Fruit fly (Drosophila melanogaster) whole organism, adult: ENCODE data around the gene Ir75c.

Experiments
- CG11617 ChIP-seq: fragments of 200-800 bp; sonication (Bioruptor generic); optimal IDR thresholded peaks from 2 replicates; lab custom pipeline; 2017; ENCODE audit warnings: mild to moderate bottlenecking, missing biosample characterization, missing genetic modification reagents, missing genetic modification characterization
- CG33017 ChIP-seq: fragments of 200-800 bp; sonication (Bioruptor generic); optimal IDR thresholded peaks from 2 replicates; lab custom pipeline; 2018; ENCODE audit warnings: missing biosample characterization, mild to moderate bottlenecking, missing genetic modification characterization, moderate library complexity
- CG7101 ChIP-seq: fragments of 200-800 bp; sonication (Bioruptor generic); optimal IDR thresholded peaks from 2 replicates; lab custom pipeline; 2018; ENCODE audit warnings: missing biosample characterization, mild to moderate bottlenecking, missing genetic modification characterization, moderate library complexity
- Crg-1 ChIP-seq: fragments of 200-800 bp; sonication (Bioruptor generic); optimal IDR thresholded peaks from 2 replicates; lab custom pipeline; 2016; ENCODE audit warnings: missing biosample characterization, missing genetic modification characterization
- Hr96 ChIP-seq: fragments of 200-800 bp; sonication (Bioruptor generic); optimal IDR thresholded peaks from 2 replicates; lab custom pipeline; 2016; ENCODE audit warnings: missing biosample characterization, missing genetic modification characterization
- Mnt ChIP-seq: fragments of 200-800 bp; sonication (Bioruptor generic); optimal IDR thresholded peaks from 2 replicates; lab custom pipeline; 2016; ENCODE audit warnings: missing biosample characterization, mild to moderate bottlenecking, missing genetic modification characterization
- bab1 ChIP-seq: fragments of 200-800 bp; sonication (Bioruptor generic); optimal IDR thresholded peaks from 3 replicates; lab custom pipeline; 2019; ENCODE audit warnings: missing biosample characterization, mild to moderate bottlenecking, missing genetic modification characterization, moderate library complexity
- kay ChIP-seq: fragments of 200-800 bp; sonication (Bioruptor generic); peaks from one replicate; lab custom pipeline; 2016; ENCODE audit warnings: missing biosample characterization, missing genetic modification characterization, borderline replicate concordance
- pad ChIP-seq: fragments of 200-800 bp; sonication (Bioruptor generic); optimal IDR thresholded peaks from 3 replicates; lab custom pipeline; 2017; ENCODE audit warnings: missing biosample characterization, missing genetic modification characterization, mild to moderate bottlenecking, moderate library complexity, missing genetic modification reagents
- tj ChIP-seq: fragments of 200-800 bp; sonication (Bioruptor generic); optimal IDR thresholded peaks from 3 replicates; lab custom pipeline; 2017; ENCODE audit warnings: missing biosample characterization, mild to moderate bottlenecking, missing genetic modification characterization, moderate library complexity
- toe ChIP-seq: fragments of 200-800 bp; sonication (Bioruptor generic); optimal IDR thresholded peaks from 2 replicates; lab custom pipeline; 2016; ENCODE audit warnings: missing biosample characterization, missing genetic modification characterization

DNA sequence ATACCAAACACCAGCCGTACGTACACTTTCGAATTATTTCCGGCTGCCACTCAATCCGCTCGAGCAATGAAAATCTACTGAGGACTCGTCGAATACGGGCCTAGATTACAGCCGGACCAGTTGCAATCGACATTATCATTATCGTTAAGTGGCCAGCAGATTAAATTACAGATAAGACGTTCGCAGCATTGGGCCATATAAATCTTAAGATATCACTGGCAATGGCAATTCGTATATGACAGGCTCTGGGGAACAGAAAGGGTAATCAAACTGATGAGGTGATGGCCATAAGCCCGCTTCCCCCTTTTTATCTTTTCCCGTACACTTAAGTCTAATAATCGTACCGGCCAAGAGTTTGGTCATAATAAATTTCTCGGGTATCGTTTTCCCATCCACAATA, 8.6 kb downstream of the Ir75c start, which contains the start of gene Cln3:
- TF ChIP-seq CG11617 (GFP tag; lab: Kevin White, UChicago) (peak; percentile 6), toe (GFP tag; lab: Kevin White, UChicago) (peak; percentile 37), Mnt (GFP tag; lab: Kevin White, UChicago) (peak; percentile 8), kay (GFP tag; lab: Kevin White, UChicago) (peak; percentile 6), CG7101 (tag; lab: Kevin White, UChicago) (peak; percentile 32), tj (GFP tag; lab: Kevin White, UChicago) (peak; percentile 21), CG33017 (tag; lab: Kevin White, UChicago) (peak; percentile 79), Crg-1 (GFP tag; lab: Kevin White, UChicago) (no peak), bab1 (no peak), Hr96 (GFP tag; lab: Kevin White, UChicago) (peak; percentile 32), pad (GFP tag; lab: Kevin White, UChicago) (peak; percentile 41)
